Worm (Caenorhabditis elegans): ENCODE results near the gene ugt-44.

- no peak for TF ChIP-seq snpc-4 (tag; optimal IDR thresholded peaks at IDR 0.05)
- TF ChIP-seq cey-2 (tag; optimal IDR thresholded peaks at IDR 0.05; ENCODE audit: borderline replicate concordance, insufficient read depth), result no peak
- TF ChIP-seq zfp-3 (GFP tag; conservative IDR thresholded peaks at IDR 0.05), result no peak
- no peak for TF ChIP-seq fos-1 (tag; optimal IDR thresholded peaks at IDR 0.05)
- TF ChIP-seq mep-1 (tag; optimal IDR thresholded peaks at IDR 0.05), result no peak
- TF ChIP-seq nhr-28 (tag; optimal IDR thresholded peaks at IDR 0.05), result no peak
- TF ChIP-seq nhr-25 (tag; optimal IDR thresholded peaks at IDR 0.05; ENCODE audit: borderline replicate concordance, insufficient read depth), result no peak
- TF ChIP-seq zag-1 (tag; optimal IDR thresholded peaks at IDR 0.05), result no peak
- no peak for TF ChIP-seq tra-1 (GFP tag; IDR thresholded peaks at IDR 0.05)
- no peak for TF ChIP-seq lin-13 (GFP tag; optimal IDR thresholded peaks at IDR 0.05)
- no peak for TF ChIP-seq spr-1 (tag; optimal IDR thresholded peaks at IDR 0.05)
- TF ChIP-seq madf-5 (GFP tag; IDR thresholded peaks at IDR 0.05), result no peak
- no peak for TF ChIP-seq ceh-32 (tag; optimal IDR thresholded peaks at IDR 0.05; ENCODE audit: poor library complexity)
Measured at ce11 chrIV:10437114-10437513, 32.4 kb upstream of the ugt-44 start.

Data from whole organism, L4 larva.